Worm (Caenorhabditis elegans) whole organism, L1 larva: ENCODE measurements around the gene sec-61.B.

ENCODE experiments used
- F16B12.6 ChIP-seq: fragments of 150-350 bp; optimal IDR thresholded peaks from 2 replicates; lab custom pipeline; 2014; ENCODE audit warnings: missing biosample characterization, missing genetic modification characterization
- Y116A8C.19 ChIP-seq: sonication (generic microtip); optimal IDR thresholded peaks from 2 replicates; lab custom pipeline; 2016; ENCODE audit warnings: missing compliant biosample characterization, missing genetic modification characterization, borderline replicate concordance
- aha-1 ChIP-seq: fragments of 150-350 bp; optimal IDR thresholded peaks from 2 replicates; lab custom pipeline; 2014; ENCODE audit warnings: missing biosample characterization, missing genetic modification characterization
- alr-1 ChIP-seq: fragments of 200-800 bp; sonication (Bioruptor generic); optimal IDR thresholded peaks from 2 replicates; lab custom pipeline; 2018; ENCODE audit warnings: borderline replicate concordance, mild to moderate bottlenecking, missing genetic modification characterization, missing compliant biosample characterization
- ama-1 ChIP-seq: fragments of 150-350 bp; optimal IDR thresholded peaks from 2 replicates; lab custom pipeline; 2014
- blmp-1 ChIP-seq: fragments of 150-350 bp; optimal IDR thresholded peaks from 2 replicates; lab custom pipeline; 2014; ENCODE audit warnings: missing biosample characterization, missing genetic modification characterization
- ceh-63 ChIP-seq: fragments of 200-800 bp; sonication (Bioruptor generic); optimal IDR thresholded peaks from 2 replicates; lab custom pipeline; 2018; ENCODE audit warnings: mild to moderate bottlenecking, missing genetic modification characterization, missing compliant biosample characterization
- ceh-8 ChIP-seq: fragments of 200-800 bp; sonication (Bioruptor generic); optimal IDR thresholded peaks from 2 replicates; lab custom pipeline; 2018; ENCODE audit warnings: mild to moderate bottlenecking, missing genetic modification characterization, moderate library complexity, missing compliant biosample characterization
- ces-1 ChIP-seq: fragments of 150-350 bp; optimal IDR thresholded peaks from 2 replicates; lab custom pipeline; 2014; ENCODE audit warnings: missing biosample characterization, missing genetic modification reagents, missing genetic modification characterization
- dpl-1 ChIP-seq, 3 experiments: fragments of 150-350 bp in 2 of 3; sonication (generic microtip) in 1 of 3; optimal IDR thresholded peaks; 2 replicates each; lab custom pipeline; 2014 to 2017; ENCODE audit warnings: missing biosample characterization in 3 of 3, missing genetic modification characterization in 3 of 3, missing genetic modification reagents in 3 of 3
- elt-3 ChIP-seq, 6 experiments: fragments of 150-350 bp in 1 of 6; sonication (generic microtip); optimal IDR thresholded peaks; 2 replicates each; lab custom pipeline; 2017 to 2018; ENCODE audit warnings: missing biosample characterization in 6 of 6, missing genetic modification characterization in 6 of 6, inconsistent platforms in 1 of 6
- fkh-10 ChIP-seq: sonication (generic microtip); optimal IDR thresholded peaks from 2 replicates; lab custom pipeline; 2017; ENCODE audit warnings: missing biosample characterization, missing genetic modification reagents, missing genetic modification characterization
- fkh-8 ChIP-seq: sonication (generic microtip); optimal IDR thresholded peaks from 2 replicates; lab custom pipeline; 2016; ENCODE audit warnings: mild to moderate bottlenecking, missing genetic modification characterization, missing compliant biosample characterization
- fos-1 ChIP-seq: fragments of 150-350 bp; optimal IDR thresholded peaks from 2 replicates; lab custom pipeline; 2014; ENCODE audit warnings: missing biosample characterization, missing genetic modification characterization
- grh-1 ChIP-seq: fragments of 200-800 bp; sonication (Bioruptor generic); IDR thresholded peaks from 2 replicates; pipeline ENCODE4 v1.3.6; 2022; ENCODE audit warnings: missing genetic modification reagents, missing genetic modification characterization, missing compliant biosample characterization
- hlh-4 ChIP-seq: sonication (generic microtip); optimal IDR thresholded peaks from 2 replicates; lab custom pipeline; 2016; ENCODE audit warnings: mild to moderate bottlenecking, missing genetic modification characterization, missing compliant biosample characterization
- hpl-2 ChIP-seq: fragments of 150-350 bp; optimal IDR thresholded peaks from 2 replicates; lab custom pipeline; 2014; ENCODE audit warnings: missing biosample characterization, missing genetic modification reagents, missing genetic modification characterization
- isw-1 ChIP-seq: fragments of 200-800 bp; sonication (Bioruptor generic); IDR thresholded peaks from 2 replicates; pipeline ENCODE4 v1.3.6; 2022; ENCODE audit warnings: missing genetic modification characterization, missing compliant biosample characterization
- jun-1 ChIP-seq: fragments of 150-350 bp; optimal IDR thresholded peaks from 2 replicates; lab custom pipeline; 2014; ENCODE audit warnings: missing biosample characterization, missing genetic modification reagents, missing genetic modification characterization
- lin-13 ChIP-seq: fragments of 150-350 bp; optimal IDR thresholded peaks from 2 replicates; lab custom pipeline; 2014; ENCODE audit warnings: missing biosample characterization, missing genetic modification reagents, missing genetic modification characterization
- lin-14 ChIP-seq: fragments of 200-800 bp; sonication (Bioruptor generic); optimal IDR thresholded peaks from 2 replicates; lab custom pipeline; 2018; ENCODE audit warnings: mild to moderate bottlenecking, missing genetic modification characterization, moderate library complexity, missing compliant biosample characterization
- lin-15B ChIP-seq: fragments of 150-350 bp; sonication (generic microtip); optimal IDR thresholded peaks from 3 replicates; lab custom pipeline; 2014; ENCODE audit warnings: missing biosample characterization, missing genetic modification characterization
- lin-39 ChIP-seq: fragments of 150-350 bp; optimal IDR thresholded peaks from 2 replicates; lab custom pipeline; 2014; ENCODE audit warnings: missing biosample characterization, missing genetic modification reagents, missing genetic modification characterization
- lir-3 ChIP-seq: sonication (generic microtip); optimal IDR thresholded peaks from 2 replicates; lab custom pipeline; 2016; ENCODE audit warnings: mild to moderate bottlenecking, missing genetic modification characterization, moderate library complexity, missing compliant biosample characterization; ENCODE audit not compliant: poor library complexity
- lsy-2 ChIP-seq, 2 experiments: fragments of 150-350 bp; optimal IDR thresholded peaks; 2 replicates each; lab custom pipeline; 2014; ENCODE audit warnings: missing biosample characterization in 2 of 2, missing genetic modification characterization in 2 of 2
- mef-2 ChIP-seq: fragments of 150-350 bp; optimal IDR thresholded peaks from 2 replicates; lab custom pipeline; 2014; ENCODE audit warnings: missing biosample characterization, missing genetic modification characterization
- mep-1 ChIP-seq: fragments of 150-350 bp; optimal IDR thresholded peaks from 2 replicates; lab custom pipeline; 2014; ENCODE audit warnings: missing biosample characterization, missing genetic modification characterization
- nhr-11 ChIP-seq: fragments of 150-350 bp; optimal IDR thresholded peaks from 2 replicates; lab custom pipeline; 2014; ENCODE audit warnings: missing biosample characterization, missing genetic modification characterization
- nhr-20 ChIP-seq: sonication (generic microtip); optimal IDR thresholded peaks from 2 replicates; lab custom pipeline; 2016; ENCODE audit warnings: mild to moderate bottlenecking, missing genetic modification characterization, missing compliant biosample characterization
- nhr-237 ChIP-seq: fragments of 150-350 bp; optimal IDR thresholded peaks from 2 replicates; lab custom pipeline; 2014; ENCODE audit warnings: missing biosample characterization, missing genetic modification characterization
- nhr-28 ChIP-seq: fragments of 150-350 bp; optimal IDR thresholded peaks from 2 replicates; lab custom pipeline; 2014; ENCODE audit warnings: missing biosample characterization, missing genetic modification characterization
- nhr-47 ChIP-seq: sonication (generic microtip); optimal IDR thresholded peaks from 2 replicates; lab custom pipeline; 2016; ENCODE audit warnings: mild to moderate bottlenecking, missing genetic modification characterization, moderate library complexity, missing compliant biosample characterization
- nhr-71 ChIP-seq: sonication (generic microtip); optimal IDR thresholded peaks from 2 replicates; lab custom pipeline; 2016; ENCODE audit warnings: mild to moderate bottlenecking, missing genetic modification characterization, moderate library complexity, missing compliant biosample characterization
- nhr-76 ChIP-seq: sonication (generic microtip); optimal IDR thresholded peaks from 2 replicates; lab custom pipeline; 2017; ENCODE audit warnings: missing biosample characterization, missing genetic modification characterization
- nhr-77 ChIP-seq: fragments of 150-350 bp; optimal IDR thresholded peaks from 2 replicates; lab custom pipeline; 2014; ENCODE audit warnings: missing biosample characterization, missing genetic modification characterization
- nhr-84 ChIP-seq: sonication (generic microtip); optimal IDR thresholded peaks from 2 replicates; lab custom pipeline; 2017; ENCODE audit warnings: missing biosample characterization, missing genetic modification characterization
- nhr-85 ChIP-seq: sonication (generic microtip); peaks from one replicate; lab custom pipeline; 2016; ENCODE audit warnings: missing genetic modification characterization, inconsistent platforms, missing compliant biosample characterization
- nhr-90 ChIP-seq: sonication (generic microtip); optimal IDR thresholded peaks from 2 replicates; lab custom pipeline; 2016; ENCODE audit warnings: mild to moderate bottlenecking, missing genetic modification characterization, missing compliant biosample characterization; ENCODE audit not compliant: poor library complexity
- pax-3 ChIP-seq: fragments of 200-800 bp; sonication (Bioruptor generic); optimal IDR thresholded peaks from 2 replicates; lab custom pipeline; 2018; ENCODE audit warnings: mild to moderate bottlenecking, missing genetic modification characterization, moderate library complexity, missing compliant biosample characterization
- pqm-1 ChIP-seq: sonication (generic microtip); optimal IDR thresholded peaks from 3 replicates; lab custom pipeline; 2017; ENCODE audit warnings: missing biosample characterization, missing genetic modification characterization
- snpc-4 ChIP-seq: fragments of 150-350 bp; optimal IDR thresholded peaks from 2 replicates; lab custom pipeline; 2014; ENCODE audit warnings: missing biosample characterization, missing genetic modification characterization
- snu-23 ChIP-seq: sonication (generic microtip); optimal IDR thresholded peaks from 2 replicates; lab custom pipeline; 2016; ENCODE audit warnings: missing genetic modification characterization, missing compliant biosample characterization
- sox-4 ChIP-seq: sonication (generic microtip); optimal IDR thresholded peaks from 2 replicates; lab custom pipeline; 2016; ENCODE audit warnings: missing genetic modification characterization, missing compliant biosample characterization
- sptf-1 ChIP-seq: fragments of 150-350 bp; optimal IDR thresholded peaks from 2 replicates; lab custom pipeline; 2014; ENCODE audit warnings: missing biosample characterization, missing genetic modification characterization
- sup-37 ChIP-seq: fragments of 200-800 bp; sonication (Bioruptor generic); optimal IDR thresholded peaks from 2 replicates; lab custom pipeline; 2018; ENCODE audit warnings: mild to moderate bottlenecking, missing genetic modification characterization, missing compliant biosample characterization
- tbx-2 ChIP-seq: sonication (generic microtip); optimal IDR thresholded peaks from 2 replicates; lab custom pipeline; 2016; ENCODE audit warnings: missing genetic modification characterization, missing compliant biosample characterization
- unc-130 ChIP-seq: fragments of 150-350 bp; optimal IDR thresholded peaks from 2 replicates; lab custom pipeline; 2017; ENCODE audit warnings: missing biosample characterization, missing genetic modification characterization, inconsistent platforms
- unc-86 ChIP-seq: sonication (generic microtip); optimal IDR thresholded peaks from 2 replicates; lab custom pipeline; 2016; ENCODE audit warnings: missing genetic modification characterization, missing compliant biosample characterization
- unc-98 ChIP-seq: fragments of 200-800 bp; sonication (Bioruptor generic); IDR thresholded peaks from 2 replicates; pipeline ENCODE4 v1.3.6; 2022; ENCODE audit warnings: missing genetic modification characterization, missing compliant biosample characterization
- vab-15 ChIP-seq: sonication (generic microtip); optimal IDR thresholded peaks from 2 replicates; lab custom pipeline; 2017; ENCODE audit warnings: missing genotype, mild to moderate bottlenecking, missing genetic modification characterization, missing compliant biosample characterization
- xbp-1 ChIP-seq: sonication (generic microtip); optimal IDR thresholded peaks from 2 replicates; lab custom pipeline; 2016; ENCODE audit warnings: missing genetic modification characterization, missing compliant biosample characterization
- zag-1 ChIP-seq: fragments of 150-350 bp; optimal IDR thresholded peaks from 2 replicates; lab custom pipeline; 2014; ENCODE audit warnings: missing biosample characterization, missing genetic modification characterization
- zip-4 ChIP-seq: fragments of 200-800 bp; sonication (Bioruptor generic); optimal IDR thresholded peaks from 2 replicates; lab custom pipeline; 2018; ENCODE audit warnings: mild to moderate bottlenecking, missing genetic modification characterization, moderate library complexity, missing compliant biosample characterization

sec-61.B gene

DNA sequence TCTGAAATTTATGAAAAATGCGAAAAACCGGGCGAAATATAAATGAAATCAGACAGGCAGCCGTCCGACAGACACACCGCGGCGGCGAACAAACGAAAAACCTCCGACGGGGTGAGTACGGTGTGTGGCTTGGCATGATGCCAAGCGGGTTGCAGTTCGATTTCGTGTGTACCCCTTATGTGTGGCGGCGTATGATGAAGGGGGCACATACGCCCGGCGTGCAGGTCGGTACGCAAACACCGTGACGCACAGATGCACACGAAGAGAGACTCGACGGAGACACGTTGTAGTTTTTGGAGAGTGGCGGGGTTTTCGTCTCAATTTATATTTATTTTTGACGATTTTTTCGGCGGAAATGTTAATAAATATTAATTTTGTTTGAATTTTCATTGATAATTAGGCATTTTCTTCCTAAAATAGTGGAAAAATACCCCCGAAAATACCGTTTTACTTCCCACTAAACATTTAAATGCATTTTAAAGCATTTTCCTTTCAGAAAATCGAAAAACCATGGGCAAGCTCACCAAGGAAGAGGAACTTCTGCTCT, 547 bp upstream of the sec-61.B start, which contains the start of gene trap-3 (continued):
- TF ChIP-seq alr-1 (tag; lab: Kevin White, UChicago) = no peak
- no peak for TF ChIP-seq lir-3 (tag; lab: Kevin White, UChicago)
- peak; percentile 96 for TF ChIP-seq lin-13 (GFP tag; lab: Kevin White, UChicago)
- TF ChIP-seq xbp-1 (tag; lab: Kevin White, UChicago) = peak; percentile 97
- peak; percentile 98 for TF ChIP-seq snu-23 (GFP tag; lab: Kevin White, UChicago)
- peak; percentile 97 to 98 for TF ChIP-seq lsy-2 (tag; optimal IDR thresholded peaks at IDR 0.05; lab: Kevin White, UChicago)
- no peak for TF ChIP-seq nhr-76 (tag; lab: Kevin White, UChicago)
- TF ChIP-seq pax-3 (tag; lab: Kevin White, UChicago) = peak; percentile 91
- TF ChIP-seq nhr-11 (tag; lab: Kevin White, UChicago) = peak; percentile 75
- peak; percentile 98 for TF ChIP-seq nhr-71 (tag; lab: Kevin White, UChicago)
- TF ChIP-seq Y116A8C.19 (tag; lab: Kevin White, UChicago) = no peak
- peak; percentile 96 for TF ChIP-seq unc-130
- no peak for TF ChIP-seq sptf-1 (tag; lab: Kevin White, UChicago)
- no peak for TF ChIP-seq zag-1 (tag; lab: Kevin White, UChicago)
- TF ChIP-seq zip-4 (GFP tag; lab: Kevin White, UChicago) = peak; percentile 85
- no peak for TF ChIP-seq hlh-4 (tag; lab: Kevin White, UChicago)
- peak; percentile 83 for TF ChIP-seq fkh-10 (GFP tag; lab: Kevin White, UChicago)
- TF ChIP-seq lin-39 (tag; lab: Kevin White, UChicago) = peak; percentile 76
- peak; percentile 97 for TF ChIP-seq nhr-20
- TF ChIP-seq fos-1 (tag; lab: Kevin White, UChicago) = peak; percentile 93
- TF ChIP-seq vab-15 = peak; percentile 60
- peak; percentile 86 for TF ChIP-seq aha-1 (tag; lab: Kevin White, UChicago)
- TF ChIP-seq sup-37 (GFP tag; lab: Kevin White, UChicago) = peak; percentile 91
- TF ChIP-seq ces-1 = no peak
- peak in 4 of 6 experiments; percentile 34 to 92 (median 78) for TF ChIP-seq elt-3 (tag; optimal IDR thresholded peaks at IDR 0.05; lab: Kevin White, UChicago)
- peak; percentile 74 for TF ChIP-seq blmp-1 (tag; lab: Kevin White, UChicago)
- peak; percentile 47 for TF ChIP-seq mef-2 (tag; lab: Kevin White, UChicago)
- TF ChIP-seq grh-1 (GFP tag; lab: Robert Waterston, UW) = peak; percentile 93
- peak; percentile 98 for TF ChIP-seq nhr-47
- peak; percentile 79 for TF ChIP-seq sox-4 (tag; lab: Kevin White, UChicago)
- peak; percentile 97 for TF ChIP-seq lin-14
- TF ChIP-seq lin-15B = peak; percentile 88
- TF ChIP-seq unc-98 = peak; percentile 84
- TF ChIP-seq jun-1 = peak; percentile 97
- TF ChIP-seq nhr-237 = peak; percentile 46
- peak; percentile 98 for TF ChIP-seq nhr-90 (tag; lab: Kevin White, UChicago)
- TF ChIP-seq hpl-2 (GFP tag; lab: Kevin White, UChicago) = peak; percentile 85
- no peak for TF ChIP-seq nhr-84 (tag; lab: Kevin White, UChicago)
- TF ChIP-seq mep-1 (tag; lab: Kevin White, UChicago) = peak; percentile 94
- peak; percentile 21 for TF ChIP-seq nhr-28 (tag; lab: Kevin White, UChicago)
- TF ChIP-seq ama-1 (lab: Kevin White, UChicago) = peak; percentile 65
- TF ChIP-seq ceh-8 (GFP tag; lab: Kevin White, UChicago) = peak; percentile 92
- TF ChIP-seq isw-1 (GFP tag; lab: Robert Waterston, UW) = peak; percentile 94
- peak; percentile 99 for TF ChIP-seq F16B12.6 (tag; lab: Kevin White, UChicago)
- TF ChIP-seq snpc-4 = peak; percentile 82
- peak; percentile 96 for TF ChIP-seq fkh-8
- TF ChIP-seq nhr-85 (tag; lab: Kevin White, UChicago) = peak; percentile 98
- TF ChIP-seq tbx-2 (tag; lab: Kevin White, UChicago) = peak; percentile 96
- TF ChIP-seq nhr-77 (tag; lab: Kevin White, UChicago) = peak; percentile 94
- peak; percentile 95 for TF ChIP-seq unc-86 (tag; lab: Kevin White, UChicago)
- peak; percentile 39 for TF ChIP-seq pqm-1 (tag; lab: Kevin White, UChicago)
- peak; percentile 81 to 86 (median 86) for TF ChIP-seq dpl-1 (GFP tag; optimal IDR thresholded peaks at IDR 0.05; lab: Kevin White, UChicago)
- TF ChIP-seq ceh-63 (GFP tag; lab: Kevin White, UChicago) = no peak
